Worm (Caenorhabditis elegans) whole organism, L4 larva: ENCODE measurements around the gene srpa-68.

ENCODE experiments used
- D1046.2 ChIP-seq: fragments of 200-800 bp; sonication (Bioruptor generic); IDR thresholded peaks from 2 replicates; pipeline ENCODE4 v1.3.6; 2022; ENCODE audit warnings: missing genetic modification characterization, missing compliant biosample characterization
- F10B5.3 ChIP-seq: sonication (generic microtip); optimal IDR thresholded peaks from 2 replicates; lab custom pipeline; 2016; ENCODE audit warnings: mild to moderate bottlenecking, missing genetic modification characterization, missing compliant biosample characterization
- F26F4.8 ChIP-seq: fragments of 200-800 bp; sonication (Bioruptor generic); conservative IDR thresholded peaks from 2 replicates; pipeline ENCODE4 v1.3.6; 2022; ENCODE audit warnings: missing genetic modification characterization, missing compliant biosample characterization
- F44E2.7 ChIP-seq: fragments of 200-800 bp; sonication (Bioruptor generic); IDR thresholded peaks from 2 replicates; pipeline ENCODE4 v2.1.2; 2022; ENCODE audit warnings: missing genetic modification characterization, missing compliant biosample characterization
- Y5F2A.4 ChIP-seq: fragments of 200-800 bp; sonication (Bioruptor generic); optimal IDR thresholded peaks from 2 replicates; lab custom pipeline; 2018; ENCODE audit warnings: mild to moderate bottlenecking, missing genetic modification characterization, missing compliant biosample characterization
- ZK337.2 ChIP-seq: fragments of 200-800 bp; sonication (Bioruptor generic); IDR thresholded peaks from 2 replicates; pipeline ENCODE4 v1.3.6; 2022; ENCODE audit warnings: missing genetic modification reagents, missing genetic modification characterization, missing compliant biosample characterization
- aha-1 ChIP-seq: fragments of 150-350 bp; peaks from one replicate; lab custom pipeline; 2014; ENCODE audit warnings: missing biosample characterization, missing genetic modification characterization
- arid-1 ChIP-seq: fragments of 200-800 bp; sonication (Bioruptor generic); conservative IDR thresholded peaks from 2 replicates; pipeline ENCODE4 v1.3.6; 2022; ENCODE audit warnings: missing genetic modification reagents, missing genetic modification characterization, missing compliant biosample characterization
- attf-4 ChIP-seq: sonication (generic microtip); optimal IDR thresholded peaks from 3 replicates; lab custom pipeline; 2017; ENCODE audit warnings: missing biosample characterization, missing genetic modification characterization
- ceh-28 ChIP-seq: fragments of 150-350 bp; optimal IDR thresholded peaks from 2 replicates; lab custom pipeline; 2014; ENCODE audit warnings: missing biosample characterization, missing genetic modification reagents, missing genetic modification characterization
- ceh-32 ChIP-seq: sonication (generic microtip); optimal IDR thresholded peaks from 2 replicates; lab custom pipeline; 2016; ENCODE audit warnings: mild to moderate bottlenecking, missing genetic modification characterization, missing compliant biosample characterization; ENCODE audit not compliant: poor library complexity
- ceh-44 ChIP-seq: fragments of 200-800 bp; sonication (Bioruptor generic); IDR thresholded peaks from 2 replicates; pipeline ENCODE4 v1.3.6; 2022; ENCODE audit warnings: missing genetic modification reagents, missing genetic modification characterization, missing compliant biosample characterization
- ceh-62 ChIP-seq: sonication (generic microtip); optimal IDR thresholded peaks from 2 replicates; lab custom pipeline; 2017; ENCODE audit warnings: missing biosample characterization, missing genetic modification characterization
- ctbp-1 ChIP-seq: fragments of 200-800 bp; sonication (Bioruptor generic); IDR thresholded peaks from 2 replicates; pipeline ENCODE4 v1.3.6; 2022; ENCODE audit warnings: missing genetic modification reagents, missing genetic modification characterization, missing compliant biosample characterization
- daf-12 ChIP-seq: fragments of 150-350 bp; optimal IDR thresholded peaks from 2 replicates; lab custom pipeline; 2014; ENCODE audit warnings: missing biosample characterization, missing genetic modification reagents, missing genetic modification characterization
- daf-16 ChIP-seq, 3 experiments: sonication (generic microtip); optimal IDR thresholded peaks; 2 replicates each; lab custom pipeline; 2016 to 2017; ENCODE audit warnings: missing genetic modification characterization in 3 of 3, missing genetic modification reagents in 3 of 3, mild to moderate bottlenecking in 2 of 3, missing compliant biosample characterization in 2 of 3, missing biosample characterization in 1 of 3, moderate library complexity in 1 of 3
- daf-19 ChIP-seq: fragments of 200-800 bp; sonication (Bioruptor generic); conservative IDR thresholded peaks from 2 replicates; pipeline ENCODE4 v1.3.6; 2022; ENCODE audit warnings: missing genetic modification characterization, missing compliant biosample characterization
- dmd-6 ChIP-seq: fragments of 200-800 bp; sonication (Bioruptor generic); IDR thresholded peaks from 2 replicates; pipeline ENCODE4 v1.3.6; 2022; ENCODE audit warnings: missing genetic modification reagents, missing genetic modification characterization, missing compliant biosample characterization
- egl-27 ChIP-seq: sonication (generic microtip); optimal IDR thresholded peaks from 3 replicates; lab custom pipeline; 2017; ENCODE audit warnings: missing biosample characterization, missing genetic modification reagents, missing genetic modification characterization
- egl-43 ChIP-seq: fragments of 200-800 bp; sonication (Bioruptor generic); IDR thresholded peaks from 2 replicates; pipeline ENCODE4 v1.3.6; 2022; ENCODE audit warnings: missing genetic modification reagents, missing genetic modification characterization, missing compliant biosample characterization
- fos-1 ChIP-seq: fragments of 150-350 bp; optimal IDR thresholded peaks from 2 replicates; lab custom pipeline; 2014; ENCODE audit warnings: missing biosample characterization, missing genetic modification characterization
- hif-1 ChIP-seq, 2 experiments: sonication (generic microtip); optimal IDR thresholded peaks; 2 replicates each; lab custom pipeline; 2016 to 2017; ENCODE audit warnings: missing compliant biosample characterization in 2 of 2, missing genetic modification characterization in 2 of 2, missing genetic modification reagents in 2 of 2, missing genotype in 2 of 2, mild to moderate bottlenecking in 1 of 2
- hlh-30 ChIP-seq: sonication (generic microtip); optimal IDR thresholded peaks from 2 replicates; lab custom pipeline; 2017; ENCODE audit warnings: antibody characterized with exemption, mild to moderate bottlenecking, missing genetic modification characterization, missing compliant biosample characterization; ENCODE audit not compliant: insufficient read depth
- hmg-1.1 ChIP-seq: fragments of 200-800 bp; sonication (Bioruptor generic); IDR thresholded peaks from 2 replicates; pipeline ENCODE4 v1.3.6; 2022; ENCODE audit warnings: missing genetic modification reagents, missing genetic modification characterization, missing compliant biosample characterization
- lsy-2 ChIP-seq, 2 experiments: fragments of 150-350 bp in 1 of 2; sonication (generic microtip) in 1 of 2; optimal IDR thresholded peaks; 2 replicates each; lab custom pipeline; 2014 to 2017; ENCODE audit warnings: missing biosample characterization in 2 of 2, missing genetic modification characterization in 2 of 2
- madf-5 ChIP-seq, 2 experiments: fragments of 200-800 bp; sonication (Bioruptor generic); IDR thresholded peaks; 2 replicates each; pipeline ENCODE4 v1.3.6; 2022; ENCODE audit warnings: missing compliant biosample characterization in 2 of 2, missing genetic modification characterization in 2 of 2
- mdl-1 ChIP-seq, 2 experiments: fragments of 150-350 bp in 1 of 2; sonication (generic microtip) in 1 of 2; optimal IDR thresholded peaks; 2 replicates each; lab custom pipeline; 2014 to 2017; ENCODE audit warnings: missing biosample characterization in 2 of 2, missing genetic modification characterization in 2 of 2
- mes-2 ChIP-seq: sonication (generic microtip); optimal IDR thresholded peaks from 2 replicates; lab custom pipeline; 2016; ENCODE audit warnings: missing genotype, mild to moderate bottlenecking, missing genetic modification characterization, missing compliant biosample characterization; ENCODE audit not compliant: poor library complexity, severe bottlenecking
- mxl-3 ChIP-seq: fragments of 200-800 bp; sonication (Bioruptor generic); optimal IDR thresholded peaks from 2 replicates; lab custom pipeline; 2018; ENCODE audit warnings: mild to moderate bottlenecking, missing genetic modification characterization, missing compliant biosample characterization
- nhr-10 ChIP-seq: fragments of 150-350 bp; optimal IDR thresholded peaks from 2 replicates; lab custom pipeline; 2014; ENCODE audit warnings: missing biosample characterization, missing genetic modification characterization
- nhr-11 ChIP-seq: fragments of 150-350 bp; optimal IDR thresholded peaks from 2 replicates; lab custom pipeline; 2014; ENCODE audit warnings: missing biosample characterization, missing genetic modification characterization
- nhr-76 ChIP-seq: fragments of 150-350 bp; optimal IDR thresholded peaks from 2 replicates; lab custom pipeline; 2014; ENCODE audit warnings: missing biosample characterization, missing genetic modification characterization
- pqm-1 ChIP-seq: sonication (generic microtip); optimal IDR thresholded peaks from 2 replicates; lab custom pipeline; 2017; ENCODE audit warnings: missing biosample characterization, missing genetic modification characterization
- rbr-2 ChIP-seq: sonication (generic microtip); optimal IDR thresholded peaks from 2 replicates; lab custom pipeline; 2016; ENCODE audit warnings: missing genotype, missing genetic modification characterization, missing compliant biosample characterization
- snpc-1.2 ChIP-seq: fragments of 200-800 bp; sonication (Bioruptor generic); IDR thresholded peaks from 2 replicates; pipeline ENCODE4 v1.3.6; 2022; ENCODE audit warnings: missing genetic modification reagents, missing genetic modification characterization, missing compliant biosample characterization
- snpc-4 ChIP-seq: fragments of 150-350 bp; optimal IDR thresholded peaks from 2 replicates; lab custom pipeline; 2014; ENCODE audit warnings: missing biosample characterization, missing genetic modification characterization
- spr-1 ChIP-seq: sonication (generic microtip); optimal IDR thresholded peaks from 2 replicates; lab custom pipeline; 2016; ENCODE audit warnings: mild to moderate bottlenecking, missing genetic modification characterization, missing compliant biosample characterization
- spr-3 ChIP-seq: fragments of 200-800 bp; sonication (Bioruptor generic); optimal IDR thresholded peaks from 2 replicates; lab custom pipeline; 2018; ENCODE audit warnings: mild to moderate bottlenecking, missing genetic modification characterization, missing compliant biosample characterization
- tag-97 ChIP-seq: fragments of 200-800 bp; sonication (Bioruptor generic); IDR thresholded peaks from 2 replicates; pipeline ENCODE4 v1.3.6; 2022; ENCODE audit warnings: missing genetic modification characterization, missing compliant biosample characterization
- tra-1 ChIP-seq: fragments of 200-800 bp; sonication (Bioruptor generic); IDR thresholded peaks from 2 replicates; pipeline ENCODE4 v1.3.6; 2022; ENCODE audit warnings: missing genetic modification reagents, missing genetic modification characterization, missing compliant biosample characterization
- unc-130 ChIP-seq: sonication (generic microtip); optimal IDR thresholded peaks from 2 replicates; lab custom pipeline; 2016; ENCODE audit warnings: missing genetic modification reagents, missing genetic modification characterization, missing compliant biosample characterization
- unc-62 ChIP-seq, 3 experiments: fragments of 150-350 bp in 1 of 3; sonication (generic microtip); optimal IDR thresholded peaks in 2 of 3; peaks in 1 of 3; 1 replicate in 1 of 3; 2 replicates in 2 of 3; lab custom pipeline; 2014 to 2017; ENCODE audit warnings: missing biosample characterization in 3 of 3, missing genetic modification characterization in 3 of 3, missing genetic modification reagents in 3 of 3, missing genotype in 1 of 3
- zag-1 ChIP-seq: fragments of 150-350 bp; optimal IDR thresholded peaks from 2 replicates; lab custom pipeline; 2014; ENCODE audit warnings: missing biosample characterization, missing genetic modification characterization
- zfp-3 ChIP-seq: fragments of 200-800 bp; sonication (Bioruptor generic); conservative IDR thresholded peaks from 2 replicates; pipeline ENCODE4 v1.3.6; 2022; ENCODE audit warnings: missing genetic modification reagents, missing genetic modification characterization, missing compliant biosample characterization
- zip-11 ChIP-seq: fragments of 200-800 bp; sonication (Bioruptor generic); IDR thresholded peaks from 2 replicates; pipeline ENCODE4 v1.3.6; 2022; ENCODE audit warnings: missing genetic modification characterization, missing compliant biosample characterization
- zip-2 ChIP-seq: fragments of 150-350 bp; optimal IDR thresholded peaks from 2 replicates; lab custom pipeline; 2014; ENCODE audit warnings: missing biosample characterization, missing genetic modification characterization
- ztf-11 ChIP-seq: fragments of 150-350 bp; optimal IDR thresholded peaks from 2 replicates; lab custom pipeline; 2014; ENCODE audit warnings: missing biosample characterization, missing genetic modification characterization
- ztf-7 ChIP-seq: fragments of 150-350 bp; optimal IDR thresholded peaks from 2 replicates; lab custom pipeline; 2014; ENCODE audit warnings: missing biosample characterization, missing genetic modification characterization

The srpa-68 gene

ce11 chrV:12334387-12334786, 42.9 kb upstream of the srpa-68 start:
- TF ChIP-seq hlh-30 (tag; lab: Kevin White, UChicago) = peak; percentile 24
- no peak for TF ChIP-seq daf-19 (GFP tag; lab: Robert Waterston, UW)
- TF ChIP-seq daf-16 (GFP tag; optimal IDR thresholded peaks at IDR 0.05; lab: Kevin White, UChicago) = peak in 1 of 2 experiments; percentile 94
- no peak for TF ChIP-seq daf-16 (tag; optimal IDR thresholded peaks at IDR 0.05; lab: Kevin White, UChicago)
- no peak for TF ChIP-seq nhr-76 (tag; lab: Kevin White, UChicago)
- peak; percentile 45 for TF ChIP-seq nhr-11 (tag; lab: Kevin White, UChicago)

- TF ChIP-seq snpc-4 (tag; lab: Kevin White, UChicago) = no peak
- TF ChIP-seq daf-19 (GFP tag; lab: Robert Waterston, UW) = no peak
- no peak for TF ChIP-seq zfp-3 (GFP tag; lab: Robert Waterston, UW)
- no peak for TF ChIP-seq mxl-3 (GFP tag; lab: Kevin White, UChicago)
- TF ChIP-seq Y5F2A.4 (GFP tag; lab: Kevin White, UChicago) = no peak
- peak in 1 of 2 experiments; percentile 40 for TF ChIP-seq lsy-2 (tag; optimal IDR thresholded peaks at IDR 0.05; lab: Kevin White, UChicago)
- TF ChIP-seq ztf-7 (tag; lab: Kevin White, UChicago) = no peak
- TF ChIP-seq ceh-62 (tag; lab: Kevin White, UChicago) = no peak
- TF ChIP-seq egl-43 (GFP tag; lab: Robert Waterston, UW) = no peak; the same call in 1 of the 2 replicates
- TF ChIP-seq ctbp-1 (GFP tag; lab: Robert Waterston, UW) = peak; percentile 68; the same call in 1 of the 2 replicates
- TF ChIP-seq daf-12 = no peak
- no peak for TF ChIP-seq aha-1 (tag; lab: Kevin White, UChicago)
- TF ChIP-seq arid-1 = peak; percentile 51; the same call in 1 of the 2 replicates
- TF ChIP-seq fos-1 (tag; lab: Kevin White, UChicago) = no peak
- no peak for TF ChIP-seq nhr-10 (tag; lab: Kevin White, UChicago)
- TF ChIP-seq attf-4 (tag; lab: Kevin White, UChicago) = no peak
- TF ChIP-seq ceh-44 = peak; percentile 33; the same call in 1 of the 2 replicates
- no peak for TF ChIP-seq mdl-1 (tag; optimal IDR thresholded peaks at IDR 0.05; lab: Kevin White, UChicago)
- TF ChIP-seq hlh-30 (tag; lab: Kevin White, UChicago) = peak; percentile 42
- peak; percentile 45 for TF ChIP-seq spr-3 (GFP tag; lab: Kevin White, UChicago)
- no peak for TF ChIP-seq ceh-28 (tag; lab: Kevin White, UChicago)
- TF ChIP-seq tag-97 (GFP tag; lab: Robert Waterston, UW) = no peak
- no peak for TF ChIP-seq madf-5 (GFP tag; IDR thresholded peaks at IDR 0.05; lab: Robert Waterston, UW)
- TF ChIP-seq ztf-11 (tag; lab: Kevin White, UChicago) = no peak
- TF ChIP-seq unc-62 (GFP tag; optimal IDR thresholded peaks at IDR 0.05 in 1 of 2; lab: Kevin White, UChicago) = no peak
- no peak for TF ChIP-seq unc-62 (tag; optimal IDR thresholded peaks at IDR 0.05; lab: Kevin White, UChicago)
- no peak for TF ChIP-seq rbr-2 (tag; lab: Kevin White, UChicago)
- peak; percentile 73 for TF ChIP-seq hmg-1.1
- no peak for TF ChIP-seq egl-27
- no peak for TF ChIP-seq snpc-1.2 (GFP tag; lab: Robert Waterston, UW)
- no peak for TF ChIP-seq mes-2 (tag; lab: Kevin White, UChicago)
- TF ChIP-seq hif-1 (tag; optimal IDR thresholded peaks at IDR 0.05; lab: Kevin White, UChicago) = peak in 1 of 2 experiments; percentile 24
- TF ChIP-seq spr-1 = no peak
- TF ChIP-seq F44E2.7 (GFP tag; lab: Robert Waterston, UW) = no peak
- no peak for TF ChIP-seq tra-1 (GFP tag; lab: Robert Waterston, UW)
- TF ChIP-seq D1046.2 (GFP tag; lab: Robert Waterston, UW) = 0 out of 2 replicates have a peak, but pooled peaks have one; percentile 5
- TF ChIP-seq zip-2 (tag; lab: Kevin White, UChicago) = no peak
- TF ChIP-seq pqm-1 (tag; lab: Kevin White, UChicago) = no peak
- TF ChIP-seq nhr-11 (tag; lab: Kevin White, UChicago) = peak; percentile 10
- peak; percentile 3 for TF ChIP-seq F10B5.3 (tag; lab: Kevin White, UChicago)
- TF ChIP-seq unc-130 (GFP tag; lab: Kevin White, UChicago) = peak; percentile 53
- no peak for TF ChIP-seq ceh-32 (tag; lab: Kevin White, UChicago)
- TF ChIP-seq dmd-6 (GFP tag; lab: Robert Waterston, UW) = no peak
- no peak for TF ChIP-seq zip-11 (GFP tag; lab: Robert Waterston, UW)
- TF ChIP-seq ZK337.2 (GFP tag; lab: Robert Waterston, UW) = 0 out of 2 replicates have a peak, but pooled peaks have one; percentile 22
- no peak for TF ChIP-seq zag-1 (tag; lab: Kevin White, UChicago)
- TF ChIP-seq F26F4.8 (GFP tag; lab: Robert Waterston, UW) = 0 out of 2 replicates have a peak, but pooled peaks have one; percentile 13
Measured at ce11 chrV:12331820-12332219, 40.4 kb upstream of the srpa-68 start.
